Fruit fly (Drosophila melanogaster) whole organism, embryonic: Measurements from ENCODE around the gene Son.

ENCODE experiments used
- Abd-B ChIP-seq: fragments of 200-800 bp; sonication (Bioruptor generic); optimal IDR thresholded peaks from 2 replicates; lab custom pipeline; 2018; ENCODE audit warnings: missing biosample characterization, mild to moderate bottlenecking, missing genetic modification characterization, moderate library complexity
- Blimp-1 ChIP-seq: fragments of 200-800 bp; sonication (Bioruptor generic); optimal IDR thresholded peaks from 3 replicates; lab custom pipeline; 2018; ENCODE audit warnings: missing biosample characterization, missing genetic modification characterization, mild to moderate bottlenecking, moderate library complexity, missing genetic modification reagents
- CG10959 ChIP-seq: fragments of 200-800 bp; sonication (Bioruptor generic); IDR thresholded peaks from 2 replicates; pipeline ENCODE4 v1.3.6; 2022; ENCODE audit warnings: missing biosample characterization, missing genetic modification characterization
- CG1233 ChIP-seq: fragments of 200-800 bp; sonication (Bioruptor generic); optimal IDR thresholded peaks from 4 replicates; lab custom pipeline; 2018; ENCODE audit warnings: missing biosample characterization, mild to moderate bottlenecking, missing genetic modification characterization
- CG12391 ChIP-seq: fragments of 200-800 bp; sonication (Bioruptor generic); optimal IDR thresholded peaks from 3 replicates; lab custom pipeline; 2018; ENCODE audit warnings: missing biosample characterization, mild to moderate bottlenecking, missing genetic modification characterization, moderate library complexity
- CG13424 ChIP-seq: fragments of 200-800 bp; sonication (Bioruptor generic); optimal IDR thresholded peaks from 2 replicates; lab custom pipeline; 2019; ENCODE audit warnings: missing biosample characterization, mild to moderate bottlenecking, missing genetic modification characterization, moderate library complexity
- CG14050 ChIP-seq: fragments of 200-800 bp; sonication (Bioruptor generic); IDR thresholded peaks from 3 replicates; pipeline ENCODE4 v1.3.6; 2022; ENCODE audit warnings: missing biosample characterization, missing genetic modification characterization
- CG14441 ChIP-seq: fragments of 200-800 bp; sonication (Bioruptor generic); IDR thresholded peaks from 2 replicates; pipeline ENCODE4 v1.3.6; 2022; ENCODE audit warnings: missing biosample characterization, missing genetic modification characterization
- CG14710 ChIP-seq: fragments of 200-800 bp; sonication (Bioruptor generic); optimal IDR thresholded peaks from 3 replicates; lab custom pipeline; 2019; ENCODE audit warnings: missing biosample characterization, mild to moderate bottlenecking, missing genetic modification characterization, moderate library complexity
- CG16815 ChIP-seq: fragments of 200-800 bp; sonication (Bioruptor generic); optimal IDR thresholded peaks from 3 replicates; lab custom pipeline; 2017; ENCODE audit warnings: missing biosample characterization, mild to moderate bottlenecking, missing genetic modification characterization
- CG17359 ChIP-seq: fragments of 200-800 bp; sonication (Bioruptor generic); optimal IDR thresholded peaks from 3 replicates; lab custom pipeline; 2018; ENCODE audit warnings: missing biosample characterization, mild to moderate bottlenecking, missing genetic modification characterization, moderate library complexity
- CG17912 ChIP-seq: fragments of 200-800 bp; sonication (Bioruptor generic); optimal IDR thresholded peaks from 2 replicates; lab custom pipeline; 2018; ENCODE audit warnings: missing biosample characterization, mild to moderate bottlenecking, missing genetic modification characterization
- CG1832 ChIP-seq: fragments of 200-800 bp; sonication (Bioruptor generic); optimal IDR thresholded peaks from 2 replicates; lab custom pipeline; 2017; ENCODE audit warnings: missing biosample characterization, mild to moderate bottlenecking, missing genetic modification characterization, inconsistent platforms
- CG2712 ChIP-seq: fragments of 200-800 bp; optimal IDR thresholded peaks from 3 replicates; lab custom pipeline; 2019; ENCODE audit warnings: missing biosample characterization, mild to moderate bottlenecking, missing genetic modification characterization, moderate library complexity
- CG30403 ChIP-seq: fragments of 200-800 bp; sonication (Bioruptor generic); optimal IDR thresholded peaks from 3 replicates; lab custom pipeline; 2016; ENCODE audit warnings: missing biosample characterization, missing genetic modification characterization
- CG32772 ChIP-seq: fragments of 200-800 bp; sonication (Bioruptor generic); IDR thresholded peaks from 2 replicates; pipeline ENCODE4 v1.3.6; 2022; ENCODE audit warnings: missing biosample characterization, missing genetic modification characterization
- CG3281 ChIP-seq: fragments of 200-800 bp; sonication (Bioruptor generic); optimal IDR thresholded peaks from 3 replicates; lab custom pipeline; 2017; ENCODE audit warnings: missing biosample characterization, mild to moderate bottlenecking, missing genetic modification characterization
- CG3407 ChIP-seq: fragments of 200-800 bp; sonication (Bioruptor generic); optimal IDR thresholded peaks from 2 replicates; lab custom pipeline; 2018; ENCODE audit warnings: missing biosample characterization, mild to moderate bottlenecking, missing genetic modification characterization
- CG34376 ChIP-seq: fragments of 200-800 bp; sonication (Bioruptor generic); optimal IDR thresholded peaks from 2 replicates; lab custom pipeline; 2018; ENCODE audit warnings: missing biosample characterization, mild to moderate bottlenecking, missing genetic modification characterization
- CG4617 ChIP-seq: fragments of 200-800 bp; sonication (Bioruptor generic); optimal IDR thresholded peaks from 3 replicates; lab custom pipeline; 2016; ENCODE audit warnings: missing biosample characterization, missing genetic modification characterization, borderline replicate concordance
- CG7928 ChIP-seq: fragments of 200-800 bp; sonication (Bioruptor generic); optimal IDR thresholded peaks from 2 replicates; lab custom pipeline; 2017; ENCODE audit warnings: missing biosample characterization, mild to moderate bottlenecking, missing genetic modification characterization
- CG9609 ChIP-seq: fragments of 200-800 bp; sonication (Bioruptor generic); optimal IDR thresholded peaks from 3 replicates; lab custom pipeline; 2016; ENCODE audit warnings: missing biosample characterization, missing genetic modification characterization
- CTCF ChIP-seq: fragments of 200-800 bp; sonication (Bioruptor generic); optimal IDR thresholded peaks from 2 replicates; lab custom pipeline; 2017; ENCODE audit warnings: missing biosample characterization, mild to moderate bottlenecking, missing genetic modification characterization, moderate library complexity
- Dll ChIP-seq: fragments of 200-800 bp; sonication (Bioruptor generic); IDR thresholded peaks from 4 replicates; pipeline ENCODE4 v1.3.6; 2022; ENCODE audit warnings: missing biosample characterization, missing genetic modification characterization; ENCODE audit not compliant: partially characterized antibody
- Fer1 ChIP-seq: fragments of 200-800 bp; sonication (Bioruptor generic); optimal IDR thresholded peaks from 2 replicates; lab custom pipeline; 2017; ENCODE audit warnings: missing biosample characterization, mild to moderate bottlenecking, missing genetic modification characterization
- Fer3 ChIP-seq: fragments of 200-800 bp; sonication (Bioruptor generic); optimal IDR thresholded peaks from 2 replicates; lab custom pipeline; 2018; ENCODE audit warnings: missing biosample characterization, mild to moderate bottlenecking, missing genetic modification characterization, moderate library complexity
- Gug ChIP-seq: fragments of 200-800 bp; sonication (Bioruptor generic); IDR thresholded peaks from 4 replicates; pipeline ENCODE4 v1.3.6; 2022; ENCODE audit warnings: missing biosample characterization, missing genetic modification characterization
- HLH3B ChIP-seq: fragments of 200-800 bp; sonication (Bioruptor generic); IDR thresholded peaks from 2 replicates; pipeline ENCODE4 v1.3.6; 2022; ENCODE audit warnings: missing biosample characterization, missing genetic modification characterization
- HLH54F ChIP-seq: fragments of 200-800 bp; sonication (Bioruptor generic); optimal IDR thresholded peaks from 3 replicates; lab custom pipeline; 2016; ENCODE audit warnings: missing biosample characterization, missing genetic modification characterization
- Hmr ChIP-seq: fragments of 200-800 bp; sonication (Bioruptor generic); optimal IDR thresholded peaks from 3 replicates; lab custom pipeline; 2017; ENCODE audit warnings: mild to moderate bottlenecking, missing biosample characterization, missing genetic modification reagents, missing genetic modification characterization
- Hr3 ChIP-seq: fragments of 200-800 bp; sonication (Bioruptor generic); optimal IDR thresholded peaks from 3 replicates; lab custom pipeline; 2016; ENCODE audit warnings: missing biosample characterization, missing genetic modification characterization
- MBD-R2 ChIP-seq: fragments of 200-800 bp; sonication (Bioruptor generic); IDR thresholded peaks from 2 replicates; pipeline ENCODE4 v1.3.6; 2022; ENCODE audit warnings: missing biosample characterization, missing genetic modification characterization
- Nf-YB ChIP-seq: fragments of 200-800 bp; sonication (Bioruptor generic); optimal IDR thresholded peaks from 3 replicates; lab custom pipeline; 2019; ENCODE audit warnings: missing biosample characterization, mild to moderate bottlenecking, missing genetic modification characterization, moderate library complexity
- amos ChIP-seq: fragments of 200-800 bp; sonication (Bioruptor generic); IDR thresholded peaks from 2 replicates; pipeline ENCODE4 v1.3.6; 2022; ENCODE audit warnings: missing biosample characterization, missing genetic modification characterization; ENCODE audit not compliant: partially characterized antibody
- ci ChIP-seq: fragments of 200-800 bp; sonication (Bioruptor generic); IDR thresholded peaks from 3 replicates; pipeline ENCODE4 v1.3.6; 2022; ENCODE audit warnings: missing biosample characterization, missing genetic modification characterization
- en ChIP-seq: fragments of 200-800 bp; sonication (Bioruptor generic); optimal IDR thresholded peaks from 2 replicates; lab custom pipeline; 2016; ENCODE audit warnings: missing biosample characterization, missing genetic modification characterization
- fd102C ChIP-seq: fragments of 200-800 bp; sonication (Bioruptor generic); optimal IDR thresholded peaks from 2 replicates; lab custom pipeline; 2018; ENCODE audit warnings: missing biosample characterization, mild to moderate bottlenecking, missing genetic modification characterization, moderate library complexity
- ftz-f1 ChIP-seq: fragments of 200-800 bp; sonication (Bioruptor generic); optimal IDR thresholded peaks from 2 replicates; lab custom pipeline; 2016; ENCODE audit warnings: missing biosample characterization, missing genetic modification characterization
- gem ChIP-seq: fragments of 200-800 bp; sonication (Bioruptor generic); optimal IDR thresholded peaks from 2 replicates; lab custom pipeline; 2019; ENCODE audit warnings: missing biosample characterization, mild to moderate bottlenecking, missing genetic modification characterization, moderate library complexity
- mam ChIP-seq: fragments of 200-800 bp; sonication (Bioruptor generic); optimal IDR thresholded peaks from 3 replicates; lab custom pipeline; 2016; ENCODE audit warnings: missing biosample characterization, missing genetic modification characterization
- onecut ChIP-seq: fragments of 200-800 bp; sonication (Bioruptor generic); IDR thresholded peaks from 2 replicates; pipeline ENCODE4 v1.3.6; 2022; ENCODE audit warnings: missing biosample characterization, missing genetic modification characterization
- pum ChIP-seq: fragments of 200-800 bp; sonication (Bioruptor generic); optimal IDR thresholded peaks from 2 replicates; lab custom pipeline; 2016; ENCODE audit warnings: missing biosample characterization, missing genetic modification characterization
- sc ChIP-seq, 3 experiments: fragments of >200 bp in 2 of 3; fragments of 200-800 bp in 1 of 3; sonication (Bioruptor generic) in 1 of 3; optimal IDR thresholded peaks; 2 replicates in 2 of 3; 3 replicates in 1 of 3; lab custom pipeline; 2017; ENCODE audit warnings: mild to moderate bottlenecking in 1 of 3, missing biosample characterization in 1 of 3, missing genetic modification characterization in 1 of 3, missing genetic modification reagents in 1 of 3
- sens ChIP-seq: fragments of 200-800 bp; sonication (Bioruptor generic); peaks from one replicate; lab custom pipeline; 2016; ENCODE audit warnings: missing biosample characterization, missing genetic modification characterization
- sqz ChIP-seq: fragments of 200-800 bp; sonication (Bioruptor generic); optimal IDR thresholded peaks from 3 replicates; lab custom pipeline; 2018; ENCODE audit warnings: missing biosample characterization, mild to moderate bottlenecking, missing genetic modification characterization
- stwl ChIP-seq: fragments of 200-800 bp; sonication (Bioruptor generic); optimal IDR thresholded peaks from 3 replicates; lab custom pipeline; 2018; ENCODE audit warnings: missing biosample characterization, mild to moderate bottlenecking, missing genetic modification characterization, moderate library complexity
- trh ChIP-seq: fragments of 200-800 bp; sonication (Bioruptor generic); optimal IDR thresholded peaks from 2 replicates; lab custom pipeline; 2016; ENCODE audit warnings: missing biosample characterization, missing genetic modification characterization
- wor ChIP-seq: fragments of 200-800 bp; sonication (Bioruptor generic); IDR thresholded peaks from 2 replicates; pipeline ENCODE4 v1.3.6; 2022; ENCODE audit warnings: missing biosample characterization, missing genetic modification characterization

The Son gene

DNA sequence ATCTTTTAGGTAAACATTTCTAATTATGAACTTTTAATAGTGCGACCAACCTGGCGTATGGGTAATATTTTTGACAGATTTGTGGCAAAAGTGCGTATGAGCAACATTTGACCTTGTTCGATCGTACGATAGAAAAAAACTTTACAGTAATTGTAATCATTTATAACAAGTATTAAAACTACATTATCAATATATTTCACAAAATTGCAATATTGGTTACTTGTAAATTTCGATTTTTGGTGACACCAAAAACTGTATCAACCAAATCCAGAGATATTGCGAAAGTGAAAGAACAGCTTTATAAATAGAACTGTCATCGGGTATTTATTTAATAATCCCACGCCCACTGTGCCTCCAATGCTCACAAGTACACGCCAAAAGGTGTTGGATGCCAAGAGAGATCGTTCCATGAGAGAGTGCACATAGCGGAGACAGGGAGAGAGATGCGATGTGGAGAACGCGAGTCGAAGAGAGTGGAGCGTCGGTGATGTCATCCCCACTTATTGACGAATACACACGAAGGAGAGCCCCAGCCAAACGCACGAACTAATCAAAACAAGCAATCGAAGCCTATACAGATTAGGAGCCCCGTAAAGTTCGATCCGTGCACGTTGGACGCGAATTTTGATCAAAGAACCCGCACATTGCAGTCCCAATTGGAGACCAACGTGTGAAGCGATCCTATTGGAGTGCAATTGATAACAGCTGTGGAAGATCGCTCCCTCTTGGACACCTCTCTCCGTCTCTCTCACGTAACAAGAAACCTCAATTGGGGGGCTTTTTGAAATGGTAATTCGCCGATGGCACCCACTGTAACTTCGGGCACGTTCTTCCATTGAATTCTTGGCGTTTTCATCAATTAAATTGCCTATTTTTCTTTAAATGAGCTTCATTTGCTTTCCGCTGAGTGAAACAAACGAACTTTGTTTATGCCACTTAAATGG is 44.4 kb upstream of the Son start (continued):
- TF ChIP-seq CG9609 (GFP tag; lab: Kevin White, UChicago), result peak; percentile 89
- peak; percentile 99 for TF ChIP-seq CG30403 (GFP tag; lab: Kevin White, UChicago)
- TF ChIP-seq CG16815 (GFP tag; lab: Kevin White, UChicago), result peak; percentile 96
- TF ChIP-seq ftz-f1 (GFP tag; lab: Kevin White, UChicago), result peak; percentile 50
- TF ChIP-seq Abd-B (GFP tag; lab: Kevin White, UChicago), result peak; percentile 94
- TF ChIP-seq sqz (GFP tag; lab: Kevin White, UChicago), result peak; percentile 91
- TF ChIP-seq Hmr, result peak; percentile 98
- TF ChIP-seq sc (optimal IDR thresholded peaks at IDR 0.05; lab: Kevin White, UChicago), result no peak
- peak; percentile 94 for TF ChIP-seq sc (GFP tag; optimal IDR thresholded peaks at IDR 0.05; lab: Kevin White, UChicago)
- TF ChIP-seq gem (tag; lab: Kevin White, UChicago), result peak; percentile 98
- peak; percentile 86 for TF ChIP-seq Nf-YB (GFP tag; lab: Kevin White, UChicago)
- TF ChIP-seq Blimp-1 (GFP tag; lab: Kevin White, UChicago), result peak; percentile 89
- no peak; the same call in 3 of the 4 replicates for TF ChIP-seq Dll (GFP tag; lab: Robert Waterston, UW)
- peak; percentile 90 for TF ChIP-seq wor (GFP tag; lab: Robert Waterston, UW)
- peak; percentile 80 for TF ChIP-seq ci (GFP tag; lab: Robert Waterston, UW)
- peak; percentile 94 for TF ChIP-seq CG12391 (tag; lab: Kevin White, UChicago)
- TF ChIP-seq CG34376 (GFP tag; lab: Kevin White, UChicago), result peak; percentile 96
- TF ChIP-seq CTCF, result peak; percentile 71
- TF ChIP-seq CG3407, result peak; percentile 89
- TF ChIP-seq HLH3B, result peak; percentile 72
- TF ChIP-seq Fer1 (GFP tag; lab: Kevin White, UChicago), result peak; percentile 97
- TF ChIP-seq trh (GFP tag; lab: Kevin White, UChicago), result peak; percentile 89
- peak; percentile 93 for TF ChIP-seq CG17359 (tag; lab: Kevin White, UChicago)
- TF ChIP-seq mam (GFP tag; lab: Kevin White, UChicago), result peak; percentile 92
- peak; percentile 99 for TF ChIP-seq sens
- TF ChIP-seq Gug (GFP tag; lab: Robert Waterston, UW), result peak; percentile 88
- peak; percentile 96 for TF ChIP-seq CG1233
- TF ChIP-seq en (GFP tag; lab: Kevin White, UChicago), result peak; percentile 91
- TF ChIP-seq CG14441 (GFP tag; lab: Robert Waterston, UW), result peak; percentile 77; the same call in 1 of the 2 replicates
- TF ChIP-seq onecut (GFP tag; lab: Robert Waterston, UW), result peak; percentile 80
- TF ChIP-seq Fer3 (tag; lab: Kevin White, UChicago), result peak; percentile 89
- TF ChIP-seq CG14050 (GFP tag; lab: Robert Waterston, UW), result peak; percentile 74
- no peak for TF ChIP-seq stwl (tag; lab: Kevin White, UChicago)
- TF ChIP-seq CG14710 (tag; lab: Kevin White, UChicago), result peak; percentile 95
- TF ChIP-seq CG13424 (tag; lab: Kevin White, UChicago), result peak; percentile 97
- TF ChIP-seq CG1832 (GFP tag; lab: Kevin White, UChicago), result no peak
- peak; percentile 69 for TF ChIP-seq CG4617 (GFP tag; lab: Kevin White, UChicago)
- TF ChIP-seq pum, result peak; percentile 91
- TF ChIP-seq HLH54F (GFP tag; lab: Kevin White, UChicago), result peak; percentile 95
- TF ChIP-seq MBD-R2 (GFP tag; lab: Robert Waterston, UW), result peak; percentile 73
- peak; percentile 96 for TF ChIP-seq CG2712 (tag; lab: Kevin White, UChicago)
- TF ChIP-seq CG32772, result peak; percentile 85
- peak; percentile 95 for TF ChIP-seq Hr3 (GFP tag; lab: Kevin White, UChicago)
- peak; percentile 47 for TF ChIP-seq CG10959 (GFP tag; lab: Robert Waterston, UW)
- TF ChIP-seq CG7928 (GFP tag; lab: Kevin White, UChicago), result peak; percentile 78
- TF ChIP-seq CG17912 (GFP tag; lab: Kevin White, UChicago), result peak; percentile 75
- TF ChIP-seq CG3281 (GFP tag; lab: Kevin White, UChicago), result peak; percentile 98
- TF ChIP-seq amos, result no peak
- TF ChIP-seq fd102C (GFP tag; lab: Kevin White, UChicago), result peak; percentile 20
